Fruit fly (Drosophila melanogaster) whole organism, pupa: ENCODE results near the gene Argk2.

ENCODE experiments used
- CG15710 ChIP-seq: fragments of 200-800 bp; sonication (Bioruptor generic); optimal IDR thresholded peaks from 2 replicates; lab custom pipeline; 2018; ENCODE audit warnings: missing biosample characterization, mild to moderate bottlenecking, missing genetic modification characterization, moderate library complexity
- CG4496 ChIP-seq: fragments of 200-800 bp; sonication (Bioruptor generic); IDR thresholded peaks from 3 replicates; pipeline ENCODE4 v1.3.6; 2022; ENCODE audit warnings: missing biosample characterization, missing genetic modification characterization
- CG8301 ChIP-seq: fragments of 200-800 bp; sonication (Bioruptor generic); optimal IDR thresholded peaks from 2 replicates; lab custom pipeline; 2018; ENCODE audit warnings: missing biosample characterization, mild to moderate bottlenecking, missing genetic modification characterization
- EcR ChIP-seq: fragments of 200-800 bp; sonication (Bioruptor generic); optimal IDR thresholded peaks from 3 replicates; lab custom pipeline; 2019; ENCODE audit warnings: missing biosample characterization, missing genetic modification characterization, mild to moderate bottlenecking, moderate library complexity, missing genetic modification reagents
- Ets98B ChIP-seq: fragments of 200-800 bp; sonication (Bioruptor generic); IDR thresholded peaks from 2 replicates; pipeline ENCODE4 v1.3.6; 2022; ENCODE audit warnings: missing biosample characterization, missing genetic modification characterization
- fd96Ca ChIP-seq: fragments of 200-800 bp; sonication (Bioruptor generic); IDR thresholded peaks from 3 replicates; pipeline ENCODE4 v1.3.6; 2022; ENCODE audit warnings: missing biosample characterization, missing genetic modification characterization
- gl ChIP-seq: fragments of 200-800 bp; sonication (Bioruptor generic); optimal IDR thresholded peaks from 2 replicates; lab custom pipeline; 2018; ENCODE audit warnings: missing biosample characterization, mild to moderate bottlenecking, missing genetic modification characterization
- rn ChIP-seq: fragments of 200-800 bp; sonication (Bioruptor generic); IDR thresholded peaks from 2 replicates; pipeline ENCODE4 v1.3.6; 2022; ENCODE audit warnings: missing biosample characterization, missing genetic modification characterization

dm6 chr3L:9050447-9051069, 3.3 kb downstream of the Argk2 start:
- TF ChIP-seq rn (GFP tag; lab: Robert Waterston, UW) (no peak), CG4496 (GFP tag; lab: Robert Waterston, UW) (no peak), gl (tag; lab: Kevin White, UChicago) (no peak), EcR (GFP tag; lab: Kevin White, UChicago) (no peak), fd96Ca (no peak), Ets98B (GFP tag; lab: Robert Waterston, UW) (no peak), CG15710 (no peak), CG8301 (no peak)
